Fruit fly (Drosophila melanogaster) S2 (cell line): ENCODE data around the gene CenG1A.

Experiments
- CG8478 ChIP-seq: fragments of >200 bp; optimal IDR thresholded peaks from 2 replicates; lab custom pipeline; 2018
- CTCF ChIP-seq, 2 experiments: fragments of >200 bp; optimal IDR thresholded peaks; 2 replicates each; lab custom pipeline; 2018

DNA sequence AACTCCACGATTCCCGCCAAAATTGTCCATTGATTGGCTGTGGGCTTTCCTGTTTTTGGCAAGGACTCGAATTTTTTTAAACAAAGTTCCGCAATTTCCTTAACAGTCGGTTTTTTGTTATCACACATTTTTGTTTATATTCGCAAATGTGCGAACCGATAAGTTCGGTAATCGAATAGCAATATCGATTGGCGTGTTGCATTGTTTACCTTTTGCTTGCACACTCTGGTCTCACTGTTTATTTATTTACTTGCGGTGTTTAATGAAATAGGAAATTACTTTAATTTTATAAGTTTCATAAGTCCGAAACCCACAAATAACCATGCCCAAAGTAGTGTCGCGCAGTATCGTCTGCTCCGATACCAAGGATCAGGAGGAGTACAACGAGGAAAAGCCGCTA lies 24.0 kb upstream of the CenG1A start, which contains the start of the genes Adat1 and CG16865:
- TF ChIP-seq CG8478 (lab: Kevin White, UChicago) (no peak), CTCF (optimal IDR thresholded peaks at IDR 0.05; lab: Kevin White, UChicago) (peak in 1 of 2 experiments; percentile 12)
